Worm (Caenorhabditis elegans) whole organism, L1 larva: ENCODE data around the gene smoc-1.

Experiments used
- C04F5.9 ChIP-seq: sonication (generic microtip); optimal IDR thresholded peaks from 2 replicates; lab custom pipeline; 2016; ENCODE audit warnings: missing genetic modification characterization, missing compliant biosample characterization
- C16A3.4 ChIP-seq: fragments of 150-350 bp; optimal IDR thresholded peaks from 2 replicates; lab custom pipeline; 2014; ENCODE audit warnings: missing biosample characterization, missing genetic modification characterization
- C34B4.2 ChIP-seq: sonication (generic microtip); optimal IDR thresholded peaks from 2 replicates; lab custom pipeline; 2017; ENCODE audit warnings: mild to moderate bottlenecking, missing genetic modification characterization, missing compliant biosample characterization
- Y116A8C.19 ChIP-seq: sonication (generic microtip); optimal IDR thresholded peaks from 2 replicates; lab custom pipeline; 2016; ENCODE audit warnings: missing compliant biosample characterization, missing genetic modification characterization, borderline replicate concordance
- alr-1 ChIP-seq: fragments of 200-800 bp; sonication (Bioruptor generic); optimal IDR thresholded peaks from 2 replicates; lab custom pipeline; 2018; ENCODE audit warnings: borderline replicate concordance, mild to moderate bottlenecking, missing genetic modification characterization, missing compliant biosample characterization
- aly-2 ChIP-seq: fragments of 150-350 bp; optimal IDR thresholded peaks from 2 replicates; lab custom pipeline; 2014; ENCODE audit warnings: missing biosample characterization, missing genetic modification characterization
- ama-1 ChIP-seq: fragments of 150-350 bp; optimal IDR thresholded peaks from 2 replicates; lab custom pipeline; 2014
- ceh-63 ChIP-seq: fragments of 200-800 bp; sonication (Bioruptor generic); optimal IDR thresholded peaks from 2 replicates; lab custom pipeline; 2018; ENCODE audit warnings: mild to moderate bottlenecking, missing genetic modification characterization, missing compliant biosample characterization
- ceh-88 ChIP-seq: fragments of 200-800 bp; sonication (Bioruptor generic); IDR thresholded peaks from 2 replicates; pipeline ENCODE4 v1.3.6; 2022; ENCODE audit warnings: missing genetic modification characterization, missing compliant biosample characterization
- ceh-90 ChIP-seq: sonication (generic microtip); optimal IDR thresholded peaks from 2 replicates; lab custom pipeline; 2016; ENCODE audit warnings: missing genetic modification characterization, missing compliant biosample characterization
- ces-1 ChIP-seq: fragments of 150-350 bp; optimal IDR thresholded peaks from 2 replicates; lab custom pipeline; 2014; ENCODE audit warnings: missing biosample characterization, missing genetic modification reagents, missing genetic modification characterization
- dsc-1 ChIP-seq: sonication (generic microtip); optimal IDR thresholded peaks from 2 replicates; lab custom pipeline; 2016; ENCODE audit warnings: mild to moderate bottlenecking, missing genetic modification characterization, missing compliant biosample characterization
- efl-1 ChIP-seq, 4 experiments: fragments of 150-350 bp; optimal IDR thresholded peaks in 3 of 4; peaks in 1 of 4; 1 replicate in 1 of 4; 2 replicates in 3 of 4; lab custom pipeline; 2014; ENCODE audit warnings: missing biosample characterization in 2 of 4, missing genetic modification characterization in 2 of 4, missing genetic modification reagents in 2 of 4
- egl-13 ChIP-seq: sonication (generic microtip); optimal IDR thresholded peaks from 2 replicates; lab custom pipeline; 2016; ENCODE audit warnings: missing genotype, missing genetic modification reagents, missing genetic modification characterization, missing compliant biosample characterization
- elt-3 ChIP-seq, 6 experiments: fragments of 150-350 bp in 1 of 6; sonication (generic microtip); optimal IDR thresholded peaks; 2 replicates each; lab custom pipeline; 2017 to 2018; ENCODE audit warnings: missing biosample characterization in 6 of 6, missing genetic modification characterization in 6 of 6, inconsistent platforms in 1 of 6
- ets-5 ChIP-seq: fragments of 200-800 bp; sonication (Bioruptor generic); IDR thresholded peaks from 2 replicates; pipeline ENCODE4 v1.3.6; 2022; ENCODE audit warnings: missing genetic modification characterization, missing compliant biosample characterization
- fkh-8 ChIP-seq: sonication (generic microtip); optimal IDR thresholded peaks from 2 replicates; lab custom pipeline; 2016; ENCODE audit warnings: mild to moderate bottlenecking, missing genetic modification characterization, missing compliant biosample characterization
- fos-1 ChIP-seq: fragments of 150-350 bp; optimal IDR thresholded peaks from 2 replicates; lab custom pipeline; 2014; ENCODE audit warnings: missing biosample characterization, missing genetic modification characterization
- grh-1 ChIP-seq: fragments of 200-800 bp; sonication (Bioruptor generic); IDR thresholded peaks from 2 replicates; pipeline ENCODE4 v1.3.6; 2022; ENCODE audit warnings: missing genetic modification reagents, missing genetic modification characterization, missing compliant biosample characterization
- hlh-17 ChIP-seq: fragments of 200-800 bp; sonication (Bioruptor generic); optimal IDR thresholded peaks from 2 replicates; lab custom pipeline; 2018; ENCODE audit warnings: missing genetic modification characterization, mild to moderate bottlenecking, missing compliant biosample characterization, moderate library complexity, borderline replicate concordance
- isw-1 ChIP-seq: fragments of 200-800 bp; sonication (Bioruptor generic); IDR thresholded peaks from 2 replicates; pipeline ENCODE4 v1.3.6; 2022; ENCODE audit warnings: missing genetic modification characterization, missing compliant biosample characterization
- jun-1 ChIP-seq: fragments of 150-350 bp; optimal IDR thresholded peaks from 2 replicates; lab custom pipeline; 2014; ENCODE audit warnings: missing biosample characterization, missing genetic modification reagents, missing genetic modification characterization
- lin-13 ChIP-seq: fragments of 150-350 bp; optimal IDR thresholded peaks from 2 replicates; lab custom pipeline; 2014; ENCODE audit warnings: missing biosample characterization, missing genetic modification reagents, missing genetic modification characterization
- lin-14 ChIP-seq: fragments of 200-800 bp; sonication (Bioruptor generic); optimal IDR thresholded peaks from 2 replicates; lab custom pipeline; 2018; ENCODE audit warnings: mild to moderate bottlenecking, missing genetic modification characterization, moderate library complexity, missing compliant biosample characterization
- lin-15B ChIP-seq: fragments of 150-350 bp; sonication (generic microtip); optimal IDR thresholded peaks from 3 replicates; lab custom pipeline; 2014; ENCODE audit warnings: missing biosample characterization, missing genetic modification characterization
- lin-35 ChIP-seq, 2 experiments: fragments of 150-350 bp; optimal IDR thresholded peaks; 2 replicates each; lab custom pipeline; 2014; ENCODE audit warnings: missing biosample characterization in 2 of 2, missing genetic modification characterization in 2 of 2, missing genetic modification reagents in 2 of 2
- lin-39 ChIP-seq: fragments of 150-350 bp; optimal IDR thresholded peaks from 2 replicates; lab custom pipeline; 2014; ENCODE audit warnings: missing biosample characterization, missing genetic modification reagents, missing genetic modification characterization
- lsy-2 ChIP-seq, 2 experiments: fragments of 150-350 bp; optimal IDR thresholded peaks; 2 replicates each; lab custom pipeline; 2014; ENCODE audit warnings: missing biosample characterization in 2 of 2, missing genetic modification characterization in 2 of 2
- mab-9 ChIP-seq: fragments of 200-800 bp; sonication (Bioruptor generic); IDR thresholded peaks from 2 replicates; pipeline ENCODE4 v1.3.6; 2022; ENCODE audit warnings: missing genetic modification reagents, missing genetic modification characterization, missing compliant biosample characterization
- mdl-1 ChIP-seq, 2 experiments: fragments of 150-350 bp; optimal IDR thresholded peaks; 2 replicates each; lab custom pipeline; 2014 to 2017; ENCODE audit warnings: missing biosample characterization in 2 of 2, missing genetic modification characterization in 2 of 2, inconsistent platforms in 1 of 2
- mep-1 ChIP-seq: fragments of 150-350 bp; optimal IDR thresholded peaks from 2 replicates; lab custom pipeline; 2014; ENCODE audit warnings: missing biosample characterization, missing genetic modification characterization
- nhr-12 ChIP-seq: sonication (generic microtip); optimal IDR thresholded peaks from 2 replicates; lab custom pipeline; 2017; ENCODE audit warnings: missing biosample characterization, missing genetic modification characterization
- nhr-20 ChIP-seq: sonication (generic microtip); optimal IDR thresholded peaks from 2 replicates; lab custom pipeline; 2016; ENCODE audit warnings: mild to moderate bottlenecking, missing genetic modification characterization, missing compliant biosample characterization
- nhr-71 ChIP-seq: sonication (generic microtip); optimal IDR thresholded peaks from 2 replicates; lab custom pipeline; 2016; ENCODE audit warnings: mild to moderate bottlenecking, missing genetic modification characterization, moderate library complexity, missing compliant biosample characterization
- nhr-84 ChIP-seq: sonication (generic microtip); optimal IDR thresholded peaks from 2 replicates; lab custom pipeline; 2017; ENCODE audit warnings: missing biosample characterization, missing genetic modification characterization
- nhr-85 ChIP-seq: sonication (generic microtip); peaks from one replicate; lab custom pipeline; 2016; ENCODE audit warnings: missing genetic modification characterization, inconsistent platforms, missing compliant biosample characterization
- pqm-1 ChIP-seq: sonication (generic microtip); optimal IDR thresholded peaks from 3 replicates; lab custom pipeline; 2017; ENCODE audit warnings: missing biosample characterization, missing genetic modification characterization
- snpc-4 ChIP-seq: fragments of 150-350 bp; optimal IDR thresholded peaks from 2 replicates; lab custom pipeline; 2014; ENCODE audit warnings: missing biosample characterization, missing genetic modification characterization
- snu-23 ChIP-seq: sonication (generic microtip); optimal IDR thresholded peaks from 2 replicates; lab custom pipeline; 2016; ENCODE audit warnings: missing genetic modification characterization, missing compliant biosample characterization
- unc-30 ChIP-seq: sonication (generic microtip); optimal IDR thresholded peaks from 2 replicates; lab custom pipeline; 2017; ENCODE audit warnings: missing biosample characterization, missing genetic modification characterization
- unc-86 ChIP-seq: sonication (generic microtip); optimal IDR thresholded peaks from 2 replicates; lab custom pipeline; 2016; ENCODE audit warnings: missing genetic modification characterization, missing compliant biosample characterization
- vab-15 ChIP-seq: sonication (generic microtip); optimal IDR thresholded peaks from 2 replicates; lab custom pipeline; 2017; ENCODE audit warnings: missing genotype, mild to moderate bottlenecking, missing genetic modification characterization, missing compliant biosample characterization
- xbp-1 ChIP-seq: sonication (generic microtip); optimal IDR thresholded peaks from 2 replicates; lab custom pipeline; 2016; ENCODE audit warnings: missing genetic modification characterization, missing compliant biosample characterization
- zag-1 ChIP-seq: fragments of 150-350 bp; optimal IDR thresholded peaks from 2 replicates; lab custom pipeline; 2014; ENCODE audit warnings: missing biosample characterization, missing genetic modification characterization
- zip-4 ChIP-seq: fragments of 200-800 bp; sonication (Bioruptor generic); optimal IDR thresholded peaks from 2 replicates; lab custom pipeline; 2018; ENCODE audit warnings: mild to moderate bottlenecking, missing genetic modification characterization, moderate library complexity, missing compliant biosample characterization
- ztf-11 ChIP-seq, 2 experiments: sonication (generic microtip); optimal IDR thresholded peaks; 2 replicates each; lab custom pipeline; 2016 to 2017; ENCODE audit warnings: missing genetic modification characterization in 2 of 2, missing biosample characterization in 1 of 2, missing compliant biosample characterization in 1 of 2
- ztf-4 ChIP-seq: fragments of 150-350 bp; optimal IDR thresholded peaks from 2 replicates; lab custom pipeline; 2014; ENCODE audit warnings: missing biosample characterization, missing genetic modification characterization

smoc-1 gene

ce11 chrV:11779310-11779709 lies 21.9 kb downstream of the smoc-1 start:
- TF ChIP-seq lin-14 (peak; percentile 32), efl-1 (optimal IDR thresholded peaks at IDR 0.05; lab: Kevin White, UChicago) (no peak), efl-1 (GFP tag; optimal IDR thresholded peaks at IDR 0.05 in 1 of 2; lab: Kevin White, UChicago) (peak in 1 of 2 experiments; percentile 62), snu-23 (peak; percentile 25), nhr-85 (peak; percentile 72), ztf-4 (tag; lab: Kevin White, UChicago) (no peak)

- TF ChIP-seq mep-1 (tag; lab: Kevin White, UChicago) (peak; percentile 46), lin-14 (peak; percentile 17), nhr-85 (no peak), elt-3 (tag; optimal IDR thresholded peaks at IDR 0.05; lab: Kevin White, UChicago) (peak in 1 of 6 experiments; percentile 33), nhr-84 (no peak)
These were observed 22.4 kb downstream of the smoc-1 start for ce11 chrV:11779810-11780209.

ce11 chrV:11782809-11783440 lies 25.5 kb downstream of the smoc-1 start, which contains the start of gene F55A11.11:
Gene F55A11.11 (plus strand): TSS chrV:11783149.
- TF ChIP-seq ama-1 (lab: Kevin White, UChicago) (peak; percentile 3), zag-1 (tag; lab: Kevin White, UChicago) (no peak), nhr-12 (tag; lab: Kevin White, UChicago) (peak; percentile 9), vab-15 (tag; lab: Kevin White, UChicago) (peak; percentile 3), dsc-1 (tag; lab: Kevin White, UChicago) (peak; percentile 68), C16A3.4 (tag; lab: Kevin White, UChicago) (peak; percentile 78), snpc-4 (tag; lab: Kevin White, UChicago) (no peak), ztf-11 (tag; optimal IDR thresholded peaks at IDR 0.05; lab: Kevin White, UChicago) (peak in 1 of 2 experiments; percentile 23), nhr-20 (peak; percentile 82), lin-39 (tag; lab: Kevin White, UChicago) (no peak), alr-1 (tag; lab: Kevin White, UChicago) (no peak), mab-9 (GFP tag; lab: Robert Waterston, UW) (peak; percentile 49; the same call in 1 of the 2 replicates), grh-1 (GFP tag; lab: Robert Waterston, UW) (peak; percentile 11; the same call in 1 of the 2 replicates), fkh-8 (tag; lab: Kevin White, UChicago) (peak; percentile 47), ceh-90 (tag; lab: Kevin White, UChicago) (no peak), aly-2 (no peak), lin-35 (GFP tag; optimal IDR thresholded peaks at IDR 0.05; lab: Kevin White, UChicago) (peak; percentile 63 to 81), nhr-84 (no peak), egl-13 (peak; percentile 47), mep-1 (tag; lab: Kevin White, UChicago) (peak; percentile 42), nhr-71 (tag; lab: Kevin White, UChicago) (peak; percentile 80), fos-1 (tag; lab: Kevin White, UChicago) (peak; percentile 62), ceh-88 (no peak), Y116A8C.19 (tag; lab: Kevin White, UChicago) (no peak), xbp-1 (tag; lab: Kevin White, UChicago) (peak; percentile 61), lin-13 (GFP tag; lab: Kevin White, UChicago) (peak; percentile 11), unc-30 (no peak), ces-1 (GFP tag; lab: Kevin White, UChicago) (no peak), efl-1 (optimal IDR thresholded peaks at IDR 0.05; lab: Kevin White, UChicago) (peak; percentile 60 to 63), efl-1 (GFP tag; optimal IDR thresholded peaks at IDR 0.05 in 1 of 2; lab: Kevin White, UChicago) (peak; percentile 41 to 96), pqm-1 (peak; percentile 14), lsy-2 (tag; optimal IDR thresholded peaks at IDR 0.05; lab: Kevin White, UChicago) (peak; percentile 71 to 85), ceh-63 (GFP tag; lab: Kevin White, UChicago) (no peak), C34B4.2 (tag; lab: Kevin White, UChicago) (no peak), C04F5.9 (tag; lab: Kevin White, UChicago) (no peak), mdl-1 (tag; optimal IDR thresholded peaks at IDR 0.05; lab: Kevin White, UChicago) (peak in 1 of 2 experiments; percentile 72), nhr-85 (peak; percentile 62), zip-4 (peak; percentile 5), isw-1 (GFP tag; lab: Robert Waterston, UW) (no peak), ets-5 (GFP tag; lab: Robert Waterston, UW) (no peak), hlh-17 (GFP tag; lab: Kevin White, UChicago) (no peak), unc-86 (tag; lab: Kevin White, UChicago) (peak; percentile 42), lin-15B (tag; lab: Kevin White, UChicago) (no peak), jun-1 (peak; percentile 35)
